In genomic region chr3R:30909032-30909431, dm6 we compare ENCODE assay signal across 1 fruit fly cellular context.
TF ChIP-seq lines count a peak whose summit lies in the region.

No protein-coding gene starts in this region.

TF ChIP-seq in whole organism, embryonic, 481 proteins besides CTCF, POLR2A, EP300 and RAD21 (continued from another document):
- TF ChIP-seq dmrt11E (tag; optimal IDR thresholded peaks at IDR 0.05; lab: Kevin White, UChicago) (no peak), CG2199 (GFP tag; IDR thresholded peaks at IDR 0.05; lab: Robert Waterston, UW) (peak; percentile 51; the same call in 1 of the 3 replicates), CrebB (tag; optimal IDR thresholded peaks at IDR 0.05; lab: Kevin White, UChicago) (no peak), ems (GFP tag; optimal IDR thresholded peaks at IDR 0.05; lab: Kevin White, UChicago) (no peak), Deaf1 (tag; optimal IDR thresholded peaks at IDR 0.05; lab: Kevin White, UChicago) (peak; percentile 2), Hr39 (optimal IDR thresholded peaks at IDR 0.05; lab: Kevin White, UChicago) (no peak), chinmo (GFP tag; IDR thresholded peaks at IDR 0.05; lab: Robert Waterston, UW; ENCODE audit: partially characterized antibody) (0 out of 4 replicates have a peak, but pooled peaks have one; percentile 46), CG2129 (GFP tag; IDR thresholded peaks at IDR 0.05; lab: Robert Waterston, UW; ENCODE audit: partially characterized antibody) (no peak), vfl (GFP tag; optimal IDR thresholded peaks at IDR 0.05; lab: Kevin White, UChicago) (no peak), sqz (GFP tag; optimal IDR thresholded peaks at IDR 0.05; lab: Kevin White, UChicago) (no peak), slp2 (GFP tag; optimal IDR thresholded peaks at IDR 0.05; lab: Kevin White, UChicago) (no peak), Dad (GFP tag; optimal IDR thresholded peaks at IDR 0.05; lab: Kevin White, UChicago) (no peak), nerfin-2 (GFP tag; IDR thresholded peaks at IDR 0.05; lab: Robert Waterston, UW; ENCODE audit: partially characterized antibody) (no peak), CG7372 (GFP tag; IDR thresholded peaks at IDR 0.05; lab: Robert Waterston, UW) (0 out of 2 replicates have a peak, but pooled peaks have one; percentile 38), mld (GFP tag; IDR thresholded peaks at IDR 0.05; lab: Robert Waterston, UW; ENCODE audit: partially characterized antibody) (no peak), nom (GFP tag; optimal IDR thresholded peaks at IDR 0.05; lab: Kevin White, UChicago) (no peak), CG12769 (tag; optimal IDR thresholded peaks at IDR 0.05; lab: Kevin White, UChicago) (no peak), lov (optimal IDR thresholded peaks at IDR 0.05; lab: Kevin White, UChicago) (no peak), lov (GFP tag; IDR thresholded peaks at IDR 0.05; lab: Robert Waterston, UW) (no peak), CG14860 (GFP tag; IDR thresholded peaks at IDR 0.05; lab: Robert Waterston, UW; ENCODE audit: partially characterized antibody) (no peak), dimm (GFP tag; IDR thresholded peaks at IDR 0.05; lab: Robert Waterston, UW) (no peak), Fer1 (GFP tag; optimal IDR thresholded peaks at IDR 0.05; lab: Kevin White, UChicago) (no peak), CG2678 (tag; optimal IDR thresholded peaks at IDR 0.05; lab: Kevin White, UChicago) (no peak), CG13894 (tag; optimal IDR thresholded peaks at IDR 0.05; lab: Kevin White, UChicago) (no peak)
